Fruit fly (Drosophila melanogaster): ENCODE measurements around the gene Trmt112.

Trmt112 gene

dm6 chr3L:21175531-21176271 is 40.9 kb downstream of the Trmt112 start (continued):
- TF ChIP-seq pnt (GFP tag; optimal IDR thresholded peaks at IDR 0.05) (no peak), CG32767 (GFP tag; IDR thresholded peaks at IDR 0.05) (0 out of 2 replicates have a peak, but pooled peaks have one; percentile 45), gfzf (GFP tag; optimal IDR thresholded peaks at IDR 0.05) (peak; percentile 93), shn (GFP tag; optimal IDR thresholded peaks at IDR 0.05) (no peak), sens (GFP tag) (peak; percentile 85), CG13894 (tag; optimal IDR thresholded peaks at IDR 0.05) (no peak), sd (tag; optimal IDR thresholded peaks at IDR 0.05) (peak; percentile 85), CG16779 (GFP tag; IDR thresholded peaks at IDR 0.05) (no peak), CG9437 (GFP tag; optimal IDR thresholded peaks at IDR 0.05) (no peak), CG12391 (tag; optimal IDR thresholded peaks at IDR 0.05) (peak; percentile 32), H15 (GFP tag; IDR thresholded peaks at IDR 0.05) (no peak), Adf1 (GFP tag; IDR thresholded peaks at IDR 0.05) (peak; percentile 35; the same call in 1 of the 2 replicates), Doc3 (GFP tag; IDR thresholded peaks at IDR 0.05; ENCODE audit: partially characterized antibody) (0 out of 3 replicates have a peak, but pooled peaks have one; percentile 20), CG9215 (GFP tag; IDR thresholded peaks at IDR 0.05) (no peak), tna (GFP tag; IDR thresholded peaks at IDR 0.05; ENCODE audit: partially characterized antibody) (peak; percentile 13; the same call in 1 of the 2 replicates), CG9876 (GFP tag; optimal IDR thresholded peaks at IDR 0.05) (no peak), Rfx (GFP tag; IDR thresholded peaks at IDR 0.05) (0 out of 2 replicates have a peak, but pooled peaks have one; percentile 30), CG34224 (GFP tag; IDR thresholded peaks at IDR 0.05; ENCODE audit: partially characterized antibody) (0 out of 3 replicates have a peak, but pooled peaks have one; percentile 37), cwo (GFP tag; optimal IDR thresholded peaks at IDR 0.05) (no peak), CG13296 (GFP tag; optimal IDR thresholded peaks at IDR 0.05) (no peak), D19A (tag; optimal IDR thresholded peaks at IDR 0.05) (no peak), Dp (GFP tag; optimal IDR thresholded peaks at IDR 0.05) (peak; percentile 56), ci (GFP tag; IDR thresholded peaks at IDR 0.05) (0 out of 3 replicates have a peak, but pooled peaks have one; percentile 50), lilli (GFP tag; optimal IDR thresholded peaks at IDR 0.05) (no peak), ab (GFP tag; optimal IDR thresholded peaks at IDR 0.05) (no peak), luna (GFP tag; optimal IDR thresholded peaks at IDR 0.05) (no peak), CG12071 (GFP tag; optimal IDR thresholded peaks at IDR 0.05) (no peak), bbx (GFP tag; IDR thresholded peaks at IDR 0.05; ENCODE audit: partially characterized antibody) (0 out of 2 replicates have a peak, but pooled peaks have one; percentile 48), CG31224 (GFP tag; IDR thresholded peaks at IDR 0.05) (no peak), zfh2 (GFP tag; optimal IDR thresholded peaks at IDR 0.05) (no peak), Sry-δ (GFP tag; optimal IDR thresholded peaks at IDR 0.05) (peak; percentile 66), Doc2 (GFP tag; IDR thresholded peaks at IDR 0.05) (no peak), ems (GFP tag; optimal IDR thresholded peaks at IDR 0.05) (peak; percentile 21), nom (GFP tag; optimal IDR thresholded peaks at IDR 0.05) (peak; percentile 11), CG9727 (GFP tag; optimal IDR thresholded peaks at IDR 0.05) (no peak), HmgD (GFP tag; optimal IDR thresholded peaks at IDR 0.05) (peak; percentile 11), CG10321 (GFP tag; IDR thresholded peaks at IDR 0.05) (0 out of 2 replicates have a peak, but pooled peaks have one; percentile 24), ewg (GFP tag; optimal IDR thresholded peaks at IDR 0.05) (peak; percentile 38), CTCF (GFP tag; optimal IDR thresholded peaks at IDR 0.05) (peak; percentile 28), CG4854 (GFP tag; optimal IDR thresholded peaks at IDR 0.05) (peak; percentile 97), CG1602 (GFP tag; optimal IDR thresholded peaks at IDR 0.05) (no peak), CG14441 (GFP tag; IDR thresholded peaks at IDR 0.05) (no peak), inv (GFP tag; IDR thresholded peaks at IDR 0.05; ENCODE audit: partially characterized antibody) (0 out of 2 replicates have a peak, but pooled peaks have one; percentile 20), CG12769 (tag; optimal IDR thresholded peaks at IDR 0.05) (peak; percentile 23), CG7987 (GFP tag; optimal IDR thresholded peaks at IDR 0.05) (no peak), tap (tag; optimal IDR thresholded peaks at IDR 0.05) (no peak), ara (GFP tag; IDR thresholded peaks at IDR 0.05) (no peak), Atf6 (GFP tag; IDR thresholded peaks at IDR 0.05) (0 out of 2 replicates have a peak, but pooled peaks have one; percentile 9), trh (GFP tag; optimal IDR thresholded peaks at IDR 0.05) (no peak)
